Fruit fly (Drosophila melanogaster) whole organism, prepupa: ENCODE results near the gene CG33108.
A peak's percentile ranks its signal among the peaks of the same experiment; 100 is the strongest.

Source experiments
- CG10631 ChIP-seq: fragments of 200-800 bp; sonication (Bioruptor generic); optimal IDR thresholded peaks from 2 replicates; lab custom pipeline; 2016; ENCODE audit warnings: missing biosample characterization, missing genetic modification characterization
- CG11294 ChIP-seq: fragments of 200-800 bp; sonication (Bioruptor generic); IDR thresholded peaks from 2 replicates; pipeline ENCODE4 v1.3.6; 2022; ENCODE audit warnings: missing biosample characterization, missing genetic modification characterization
- CG11902 ChIP-seq: fragments of 200-800 bp; sonication (Bioruptor generic); optimal IDR thresholded peaks from 3 replicates; lab custom pipeline; 2016; ENCODE audit warnings: missing biosample characterization, missing genetic modification characterization
- CG15336 ChIP-seq: fragments of 200-800 bp; sonication (Bioruptor generic); IDR thresholded peaks from 2 replicates; pipeline ENCODE4 v1.3.6; 2022; ENCODE audit warnings: missing biosample characterization, missing genetic modification characterization
- CG1621 ChIP-seq: fragments of 200-800 bp; sonication (Bioruptor generic); optimal IDR thresholded peaks from 3 replicates; lab custom pipeline; 2018; ENCODE audit warnings: missing biosample characterization, mild to moderate bottlenecking, missing genetic modification characterization
- CG16779 ChIP-seq: fragments of 200-800 bp; sonication (Bioruptor generic); optimal IDR thresholded peaks from 3 replicates; lab custom pipeline; 2017; ENCODE audit warnings: missing biosample characterization, mild to moderate bottlenecking, missing genetic modification characterization
- CG3032 ChIP-seq: fragments of 200-800 bp; optimal IDR thresholded peaks from 2 replicates; lab custom pipeline; 2019; ENCODE audit warnings: missing biosample characterization, mild to moderate bottlenecking, missing genetic modification characterization, moderate library complexity
- CG34406 ChIP-seq: fragments of 200-800 bp; sonication (Bioruptor generic); optimal IDR thresholded peaks from 3 replicates; lab custom pipeline; 2016; ENCODE audit warnings: missing biosample characterization, missing genetic modification characterization
- CG6163 ChIP-seq: fragments of 200-800 bp; sonication (Bioruptor generic); IDR thresholded peaks from 3 replicates; pipeline ENCODE4 v1.3.6; 2022; ENCODE audit warnings: missing biosample characterization, missing genetic modification characterization
- CG6276 ChIP-seq: fragments of 200-800 bp; sonication (Bioruptor generic); optimal IDR thresholded peaks from 2 replicates; lab custom pipeline; 2017; ENCODE audit warnings: missing biosample characterization, mild to moderate bottlenecking, missing genetic modification characterization
- CG6808 ChIP-seq: fragments of 200-800 bp; sonication (Bioruptor generic); optimal IDR thresholded peaks from 3 replicates; lab custom pipeline; 2017; ENCODE audit warnings: missing biosample characterization, missing genetic modification characterization, mild to moderate bottlenecking, moderate library complexity, missing genetic modification reagents
- CG6854 ChIP-seq: fragments of 200-800 bp; sonication (Bioruptor generic); optimal IDR thresholded peaks from 2 replicates; lab custom pipeline; 2017; ENCODE audit warnings: missing biosample characterization, mild to moderate bottlenecking, missing genetic modification characterization
- CG8319 ChIP-seq: fragments of 200-800 bp; sonication (Bioruptor generic); optimal IDR thresholded peaks from 3 replicates; lab custom pipeline; 2016; ENCODE audit warnings: missing biosample characterization, missing genetic modification characterization
- CG9139 ChIP-seq: fragments of 200-800 bp; sonication (Bioruptor generic); optimal IDR thresholded peaks from 3 replicates; lab custom pipeline; 2017; ENCODE audit warnings: missing biosample characterization, mild to moderate bottlenecking, missing genetic modification characterization
- Eip75B ChIP-seq: fragments of 200-800 bp; sonication (Bioruptor generic); optimal IDR thresholded peaks from 3 replicates; lab custom pipeline; 2016; ENCODE audit warnings: missing biosample characterization, missing genetic modification characterization
- Eip78C ChIP-seq: fragments of 200-800 bp; sonication (Bioruptor generic); peaks from one replicate; lab custom pipeline; 2016; ENCODE audit warnings: missing biosample characterization, missing genetic modification characterization
- Eip93F ChIP-seq: fragments of 200-800 bp; sonication (Bioruptor generic); optimal IDR thresholded peaks from 2 replicates; lab custom pipeline; 2016; ENCODE audit warnings: missing biosample characterization, mild to moderate bottlenecking, missing genetic modification characterization
- Ets96B ChIP-seq: fragments of 200-800 bp; optimal IDR thresholded peaks from 2 replicates; lab custom pipeline; 2019; ENCODE audit warnings: missing biosample characterization, mild to moderate bottlenecking, missing genetic modification characterization, moderate library complexity
- Hr38 ChIP-seq: sonication (Bioruptor generic); optimal IDR thresholded peaks from 2 replicates; lab custom pipeline; 2016; ENCODE audit warnings: missing biosample characterization, missing genetic modification characterization
- Hr4 ChIP-seq: fragments of 200-800 bp; sonication (Bioruptor generic); optimal IDR thresholded peaks from 3 replicates; lab custom pipeline; 2016; ENCODE audit warnings: missing biosample characterization, missing genetic modification characterization
- Met ChIP-seq: fragments of 200-800 bp; sonication (Bioruptor generic); optimal IDR thresholded peaks from 3 replicates; lab custom pipeline; 2016; ENCODE audit warnings: missing biosample characterization, missing genetic modification characterization
- OdsH ChIP-seq: fragments of 200-800 bp; sonication (Bioruptor generic); optimal IDR thresholded peaks from 3 replicates; lab custom pipeline; 2016; ENCODE audit warnings: missing biosample characterization, missing genetic modification characterization
- Smox ChIP-seq: fragments of 200-800 bp; sonication (Bioruptor generic); optimal IDR thresholded peaks from 3 replicates; lab custom pipeline; 2016; ENCODE audit warnings: missing biosample characterization, missing genetic modification characterization
- Sox14 ChIP-seq: fragments of 200-800 bp; sonication (Bioruptor generic); optimal IDR thresholded peaks from 3 replicates; lab custom pipeline; 2016; ENCODE audit warnings: missing biosample characterization, missing genetic modification characterization
- Sox15 ChIP-seq: fragments of 200-800 bp; sonication (Bioruptor generic); optimal IDR thresholded peaks from 3 replicates; lab custom pipeline; 2016; ENCODE audit warnings: missing biosample characterization, missing genetic modification characterization
- achi ChIP-seq: fragments of 200-800 bp; sonication (Bioruptor generic); optimal IDR thresholded peaks from 3 replicates; lab custom pipeline; 2016; ENCODE audit warnings: missing biosample characterization, missing genetic modification characterization
- acj6 ChIP-seq: fragments of 200-800 bp; sonication (Bioruptor generic); optimal IDR thresholded peaks from 3 replicates; lab custom pipeline; 2016; ENCODE audit warnings: missing biosample characterization, missing genetic modification characterization
- dsx ChIP-seq: fragments of 200-800 bp; optimal IDR thresholded peaks from 3 replicates; lab custom pipeline; 2019; ENCODE audit warnings: missing biosample characterization, mild to moderate bottlenecking, missing genetic modification characterization, moderate library complexity; ENCODE audit not compliant: poor library complexity, severe bottlenecking
- esn ChIP-seq: fragments of 200-800 bp; sonication (Bioruptor generic); optimal IDR thresholded peaks from 2 replicates; lab custom pipeline; 2016; ENCODE audit warnings: missing biosample characterization, mild to moderate bottlenecking, missing genetic modification characterization, moderate library complexity
- fd59A ChIP-seq: fragments of 200-800 bp; sonication (Bioruptor generic); optimal IDR thresholded peaks from 2 replicates; lab custom pipeline; 2017; ENCODE audit warnings: missing biosample characterization, mild to moderate bottlenecking, missing genetic modification characterization, missing genetic modification reagents
- fd85E ChIP-seq: fragments of 200-800 bp; sonication (Bioruptor generic); optimal IDR thresholded peaks from 3 replicates; lab custom pipeline; 2016; ENCODE audit warnings: missing biosample characterization, missing genetic modification characterization
- salr ChIP-seq, 2 experiments: fragments of 200-800 bp; sonication (Bioruptor generic); optimal IDR thresholded peaks; 3 replicates each; lab custom pipeline; 2016 to 2018; ENCODE audit warnings: missing biosample characterization in 2 of 2, missing genetic modification characterization in 2 of 2, mild to moderate bottlenecking in 1 of 2
- ss ChIP-seq, 2 experiments: fragments of 200-800 bp; sonication (Bioruptor generic); optimal IDR thresholded peaks; 2 replicates in 1 of 2; 3 replicates in 1 of 2; lab custom pipeline; 2017 to 2018; ENCODE audit warnings: mild to moderate bottlenecking in 2 of 2, missing biosample characterization in 2 of 2, missing genetic modification characterization in 2 of 2, moderate library complexity in 1 of 2
- svp ChIP-seq: fragments of 200-800 bp; sonication (Bioruptor generic); peaks from one replicate; lab custom pipeline; 2016; ENCODE audit warnings: missing biosample characterization, missing genetic modification characterization
- topi ChIP-seq: fragments of 200-800 bp; sonication (Bioruptor generic); optimal IDR thresholded peaks from 3 replicates; lab custom pipeline; 2016; ENCODE audit warnings: missing biosample characterization, missing genetic modification characterization
- vri ChIP-seq: fragments of 200-800 bp; sonication (Bioruptor generic); optimal IDR thresholded peaks from 3 replicates; lab custom pipeline; 2016; ENCODE audit warnings: missing biosample characterization, mild to moderate bottlenecking, missing genetic modification characterization

The CG33108 gene

dm6 chr3R:24038736-24039556 is 43.5 kb downstream of the CG33108 start, which contains the start of gene Miro (continued):
- peak; percentile 33 for TF ChIP-seq esn
- TF ChIP-seq Met: no peak
- no peak for TF ChIP-seq OdsH (GFP tag; lab: Kevin White, UChicago)
- TF ChIP-seq CG6854: no peak
- no peak for TF ChIP-seq Sox15 (GFP tag; lab: Kevin White, UChicago)
- no peak for TF ChIP-seq CG8319 (GFP tag; lab: Kevin White, UChicago)
- peak; percentile 82 for TF ChIP-seq Eip78C (GFP tag; lab: Kevin White, UChicago)
- peak; percentile 64 to 74 for TF ChIP-seq ss (GFP tag; optimal IDR thresholded peaks at IDR 0.05; lab: Kevin White, UChicago)
- TF ChIP-seq CG10631: no peak
- no peak for TF ChIP-seq CG11902 (GFP tag; lab: Kevin White, UChicago)
- no peak for TF ChIP-seq Hr38 (GFP tag; lab: Kevin White, UChicago)
- TF ChIP-seq acj6: no peak
- no peak for TF ChIP-seq CG6276 (GFP tag; lab: Kevin White, UChicago)
- no peak for TF ChIP-seq CG16779 (tag; lab: Kevin White, UChicago)
- no peak for TF ChIP-seq Hr4
- peak; percentile 30 for TF ChIP-seq achi (GFP tag; lab: Kevin White, UChicago)
- TF ChIP-seq Smox (GFP tag; lab: Kevin White, UChicago): no peak
- no peak for TF ChIP-seq Eip75B (GFP tag; lab: Kevin White, UChicago)
- TF ChIP-seq CG11294: no peak
- no peak for TF ChIP-seq CG3032
- TF ChIP-seq Ets96B: no peak
- TF ChIP-seq salr (GFP tag; optimal IDR thresholded peaks at IDR 0.05; lab: Kevin White, UChicago): no peak
- TF ChIP-seq CG9139 (GFP tag; lab: Kevin White, UChicago): no peak
- no peak for TF ChIP-seq CG15336

- TF ChIP-seq Eip78C (GFP tag; lab: Kevin White, UChicago) (peak; percentile 83), fd85E (GFP tag; lab: Kevin White, UChicago) (no peak), ss (GFP tag; optimal IDR thresholded peaks at IDR 0.05; lab: Kevin White, UChicago) (peak in 1 of 2 experiments; percentile 23), CG34406 (no peak), Eip93F (GFP tag; lab: Kevin White, UChicago) (peak; percentile 47), dsx (GFP tag; lab: Kevin White, UChicago) (no peak), CG6163 (GFP tag; lab: Robert Waterston, UW) (peak; percentile 58; the same call in 2 of the 3 replicates), CG1621 (tag; lab: Kevin White, UChicago) (peak; percentile 2), svp (peak; percentile 86), Sox14 (GFP tag; lab: Kevin White, UChicago) (peak; percentile 99), Hr38 (GFP tag; lab: Kevin White, UChicago) (no peak), acj6 (no peak), vri (GFP tag; lab: Kevin White, UChicago) (peak; percentile 21), Eip75B (GFP tag; lab: Kevin White, UChicago) (peak; percentile 5), Met (peak; percentile 28), topi (GFP tag; lab: Kevin White, UChicago) (peak; percentile 18), fd59A (GFP tag; lab: Kevin White, UChicago) (no peak), CG6808 (GFP tag; lab: Kevin White, UChicago) (no peak)
These were observed 51.2 kb downstream of the CG33108 start for dm6 chr3R:24046580-24047225.
